Worm (Caenorhabditis elegans) whole organism, L4/young adult: ENCODE data around the gene F18C5.9.

ENCODE experiments used
- W03F9.2 ChIP-seq: fragments of 150-350 bp; optimal IDR thresholded peaks from 2 replicates; lab custom pipeline; 2014; ENCODE audit warnings: missing biosample characterization, missing genetic modification characterization
- dao-5 ChIP-seq: sonication (generic microtip); optimal IDR thresholded peaks from 2 replicates; lab custom pipeline; 2016; ENCODE audit warnings: missing genotype, missing genetic modification characterization, moderate library complexity, missing compliant biosample characterization
- him-1 ChIP-seq: sonication (generic microtip); optimal IDR thresholded peaks from 2 replicates; lab custom pipeline; 2016; ENCODE audit warnings: missing genotype, missing genetic modification reagents, missing genetic modification characterization, missing compliant biosample characterization

Gene F18C5.9

ce11 chrII:6566628-6567180 is at the start of gene F18C5.9, which contains the start of gene F18C5.5:
F18C5.9 (plus strand) TSS chrII:6567130.
F18C5.5 (minus strand) TSS chrII:6566728.
- no peak for TF ChIP-seq him-1 (tag; lab: Kevin White, UChicago)

DNA sequence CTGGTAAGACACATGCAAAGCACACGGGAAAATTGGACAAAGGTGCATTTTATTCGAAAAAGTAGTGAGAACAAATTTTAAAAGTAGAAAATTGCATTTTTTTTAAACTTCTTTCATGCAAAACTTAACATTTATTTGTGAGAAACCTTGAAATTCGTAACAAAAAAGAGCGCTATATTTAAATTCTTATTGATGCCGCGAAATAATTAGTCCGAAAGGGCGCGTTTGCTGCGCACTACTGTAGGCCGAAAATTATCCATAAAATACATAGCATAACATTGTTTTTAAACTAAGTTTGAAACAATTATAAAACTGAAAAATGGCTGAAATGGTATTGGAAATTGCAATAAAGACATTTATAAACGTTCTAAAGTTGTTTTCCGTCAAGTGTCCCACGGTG is 47.2 kb upstream of the F18C5.9 start:
- no peak for TF ChIP-seq him-1 (tag; lab: Kevin White, UChicago)

DNA sequence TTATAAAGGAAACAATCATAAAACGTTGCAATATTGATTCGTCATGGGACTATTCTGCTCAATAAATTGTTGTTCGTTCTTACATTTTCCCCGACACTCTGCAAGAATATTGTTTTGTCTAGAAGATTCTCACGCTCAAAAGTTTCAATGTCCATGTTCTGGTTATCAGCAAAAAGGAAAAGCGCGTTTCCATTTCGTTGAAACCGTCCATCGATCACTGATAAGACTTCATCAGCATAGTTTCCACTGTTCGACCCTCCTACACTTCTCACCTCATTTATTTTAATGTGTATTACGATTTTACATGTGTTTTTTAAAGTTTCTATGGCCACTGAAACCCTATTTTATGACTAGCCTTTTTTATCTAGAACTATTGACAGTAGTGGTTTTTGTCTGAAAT is 46.8 kb upstream of the F18C5.9 start:
- no peak for TF ChIP-seq dao-5 (tag; lab: Kevin White, UChicago)
- TF ChIP-seq him-1 (tag; lab: Kevin White, UChicago): no peak
- no peak for TF ChIP-seq W03F9.2

DNA sequence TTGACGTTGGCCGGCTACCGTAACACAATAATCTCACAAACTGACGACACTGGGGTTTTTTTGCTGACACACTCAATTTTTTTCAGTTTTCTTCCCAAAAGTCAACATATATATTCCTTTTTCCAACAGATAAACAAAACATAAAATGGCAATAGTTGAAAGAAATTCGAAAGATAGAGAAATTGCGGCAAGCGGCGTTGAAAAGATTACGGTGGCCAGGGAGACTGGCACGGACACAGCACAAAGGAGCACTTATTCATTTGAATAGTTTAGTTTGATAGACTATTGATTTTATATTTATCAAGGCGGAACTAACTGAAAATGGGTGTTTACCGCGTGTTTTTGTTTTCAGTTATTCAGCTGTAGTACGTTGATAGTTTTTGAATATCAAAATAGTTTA is 45.6 kb upstream of the F18C5.9 start, which contains the start of gene toe-2:
TSS of gene toe-2 (minus strand) at position 70 of the 400 bp plus-strand sequence.
- no peak for TF ChIP-seq dao-5 (tag; lab: Kevin White, UChicago)
- TF ChIP-seq him-1 (tag; lab: Kevin White, UChicago): no peak
- no peak for TF ChIP-seq W03F9.2

ce11 chrII:6522622-6523254 is 44.2 kb upstream of the F18C5.9 start:
- no peak for TF ChIP-seq him-1 (tag; lab: Kevin White, UChicago)
- TF ChIP-seq dao-5 (tag; lab: Kevin White, UChicago): no peak
- TF ChIP-seq W03F9.2: no peak

DNA sequence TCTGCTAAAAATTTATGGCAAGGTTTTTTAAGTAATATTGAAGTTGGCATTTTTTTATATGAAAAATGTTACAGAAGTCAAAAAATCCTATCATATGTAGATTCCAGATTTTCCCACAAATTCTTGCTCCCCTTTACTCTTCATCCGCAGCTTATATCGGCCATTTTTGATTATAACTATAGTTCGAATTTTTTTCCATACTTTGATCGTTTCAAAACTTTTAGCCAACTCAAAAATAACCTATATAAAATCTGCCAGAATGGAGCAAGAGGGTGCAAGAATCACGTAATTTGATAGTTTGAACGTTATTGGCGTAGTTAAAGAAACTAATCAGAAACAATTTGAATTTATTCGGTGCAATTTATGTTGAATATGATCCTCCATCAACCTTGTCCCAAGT is 43.0 kb upstream of the F18C5.9 start:
- no peak for TF ChIP-seq W03F9.2
- no peak for TF ChIP-seq him-1 (tag; lab: Kevin White, UChicago)
- TF ChIP-seq dao-5 (tag; lab: Kevin White, UChicago): no peak

DNA sequence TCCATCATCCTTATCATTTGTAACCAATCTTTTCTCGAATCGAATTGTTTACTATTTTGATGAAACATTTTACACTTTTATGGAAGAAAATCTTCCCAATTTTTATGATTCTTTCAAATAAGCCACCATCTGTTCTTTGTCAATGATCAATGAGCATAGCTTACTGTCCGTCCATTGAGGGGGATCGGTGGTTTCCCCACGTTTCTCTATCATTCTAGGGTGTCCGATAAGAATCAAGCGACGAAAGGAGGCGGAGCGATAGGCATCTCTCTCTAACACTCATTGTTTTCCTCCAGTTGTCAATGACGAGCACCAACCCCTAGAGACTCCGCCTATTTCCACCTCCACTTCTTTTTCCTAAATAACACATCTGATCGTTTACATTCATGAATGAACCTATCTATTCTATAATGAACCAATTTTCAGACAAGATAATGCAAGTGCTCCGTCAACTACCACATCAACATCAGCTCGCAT is 42.4 kb upstream of the F18C5.9 start, which contains the start of gene C56E6.2:
TSS of gene C56E6.2 (plus strand) at position 427 of the 477 bp plus-strand sequence.
- no peak for TF ChIP-seq dao-5 (tag; lab: Kevin White, UChicago)
- no peak for TF ChIP-seq him-1 (tag; lab: Kevin White, UChicago)
- TF ChIP-seq W03F9.2: no peak

ce11 chrII:6526136-6526684 is 40.7 kb upstream of the F18C5.9 start:
- TF ChIP-seq W03F9.2: no peak

- no peak for TF ChIP-seq W03F9.2
- no peak for TF ChIP-seq dao-5 (tag; lab: Kevin White, UChicago)
- TF ChIP-seq him-1 (tag; lab: Kevin White, UChicago): no peak
Observed at ce11 chrII:6528629-6529028, 38.3 kb upstream of the F18C5.9 start, which contains the start of gene C56E6.4. C56E6.4 (minus strand) TSS chrII:6528729.

DNA sequence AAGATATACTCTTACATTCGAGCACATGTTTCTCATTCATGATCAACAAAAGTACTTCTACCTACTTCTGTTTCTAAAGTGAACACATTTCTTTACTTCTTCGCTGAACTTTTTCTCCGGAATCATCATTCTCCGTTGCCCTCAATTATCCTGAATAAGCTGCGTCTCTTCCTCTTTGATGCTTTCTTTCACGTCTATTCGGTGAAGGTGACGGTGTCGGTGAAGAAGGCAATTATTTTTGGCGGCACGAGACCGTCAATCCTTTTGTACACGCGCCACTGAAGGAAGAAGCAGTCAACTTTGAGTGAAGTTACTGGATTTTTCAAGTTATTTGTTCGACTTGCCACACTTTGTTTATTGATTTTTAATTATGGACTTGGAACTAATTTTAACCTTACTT is 35.4 kb upstream of the F18C5.9 start, which contains the start of gene abch-1:
TSS of gene abch-1 (minus strand) at position 101 of the 400 bp plus-strand sequence.
- TF ChIP-seq W03F9.2 (no peak), dao-5 (tag; lab: Kevin White, UChicago) (no peak), him-1 (tag; lab: Kevin White, UChicago) (no peak)

ce11 chrII:6531940-6532339 is 35.0 kb upstream of the F18C5.9 start, which contains the start of gene abcx-1:
abcx-1 (plus strand) TSS chrII:6532163.
- no peak for TF ChIP-seq him-1 (tag; lab: Kevin White, UChicago)

DNA sequence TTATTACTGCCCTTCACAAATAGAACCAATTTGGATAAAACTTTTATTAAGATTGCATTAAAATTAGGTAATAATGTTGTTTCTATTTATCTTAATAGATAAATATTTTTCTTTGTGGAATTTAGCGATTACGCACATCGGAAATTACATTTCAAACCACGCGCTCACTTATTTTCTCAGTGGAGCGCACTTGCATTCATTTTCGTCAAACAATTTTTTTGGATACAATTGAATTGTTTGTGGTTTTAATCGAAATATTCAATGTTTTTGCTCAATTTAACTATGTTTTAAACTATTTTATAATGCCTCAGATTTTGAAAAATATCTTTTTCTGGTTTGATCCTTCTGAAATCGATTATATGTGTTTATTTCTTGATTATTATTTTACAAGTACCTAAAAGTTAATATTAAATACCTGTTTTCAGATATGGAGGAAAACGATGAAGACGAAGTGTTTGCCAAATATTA is 30.9 kb upstream of the F18C5.9 start, which contains the start of gene utp-20:
TSS of gene utp-20 (plus strand) at position 418 of the 468 bp plus-strand sequence.
- TF ChIP-seq dao-5 (tag; lab: Kevin White, UChicago) (no peak), him-1 (tag; lab: Kevin White, UChicago) (no peak), W03F9.2 (peak; percentile 62)

- TF ChIP-seq W03F9.2 (no peak), him-1 (tag; lab: Kevin White, UChicago) (no peak), dao-5 (tag; lab: Kevin White, UChicago) (no peak)
Observed at ce11 chrII:6544842-6545410, 22.0 kb upstream of the F18C5.9 start, which contains the start of gene lron-15. lron-15 (minus strand) TSS chrII:6544892.

DNA sequence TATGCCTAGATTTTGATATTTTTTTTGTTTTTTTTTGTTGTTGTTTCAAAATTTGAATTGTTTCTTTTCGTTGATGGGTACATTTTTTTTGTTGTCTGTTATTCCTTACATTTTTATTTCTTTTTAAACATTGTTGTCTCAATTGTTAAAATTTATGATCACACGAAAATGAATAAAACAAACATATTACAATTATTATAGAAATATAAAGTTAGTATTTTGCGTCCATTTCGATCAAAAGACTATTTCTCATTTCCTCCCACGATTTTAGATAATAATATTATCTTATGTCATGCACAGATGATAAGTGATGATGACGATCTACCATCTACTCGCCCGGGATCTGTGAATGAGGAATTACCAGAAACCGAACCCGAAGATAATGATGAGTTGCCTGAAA is 12.3 kb upstream of the F18C5.9 start, which contains the start of gene wrn-1:
TSS of gene wrn-1 (plus strand) at position 301 of the 400 bp plus-strand sequence.
- TF ChIP-seq him-1 (tag; lab: Kevin White, UChicago): no peak
- no peak for TF ChIP-seq W03F9.2
- TF ChIP-seq dao-5 (tag; lab: Kevin White, UChicago): no peak
